Worm (Caenorhabditis elegans): ENCODE data around the gene K07F5.7.

DNA sequence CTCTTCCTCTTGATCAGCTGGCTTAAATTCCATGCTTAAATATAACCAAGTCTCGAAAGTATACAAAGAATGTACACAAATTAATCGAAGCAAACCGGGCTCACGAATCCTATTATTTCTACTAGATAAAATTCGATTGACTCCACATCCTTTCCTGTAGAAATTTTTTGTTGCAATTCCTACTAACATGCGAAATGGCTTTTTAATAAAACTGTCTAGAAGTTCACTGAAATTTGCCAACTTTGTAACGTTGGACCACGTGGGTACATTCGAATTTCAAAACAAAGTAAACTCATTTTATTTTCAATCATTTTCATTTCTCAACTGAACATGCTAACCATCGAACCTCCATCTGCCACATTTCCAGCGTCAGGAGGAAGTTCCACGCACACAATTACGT lies 47.1 kb upstream of the K07F5.7 start, which contains the start of gene ssp-32:
- TF ChIP-seq hlh-15 (tag; optimal IDR thresholded peaks at IDR 0.05) (no peak), dmd-4 (tag; optimal IDR thresholded peaks at IDR 0.05; ENCODE audit: borderline replicate concordance) (no peak), elt-2 (tag; optimal IDR thresholded peaks at IDR 0.05) (no peak), ama-1 (optimal IDR thresholded peaks at IDR 0.05) (no peak), nhr-11 (tag; optimal IDR thresholded peaks at IDR 0.05) (no peak), pqm-1 (tag; optimal IDR thresholded peaks at IDR 0.05) (no peak), hlh-13 (GFP tag; optimal IDR thresholded peaks at IDR 0.05) (no peak), syd-9 (tag; optimal IDR thresholded peaks at IDR 0.05) (no peak), unc-3 (GFP tag; conservative IDR thresholded peaks at IDR 0.05) (no peak), unc-3 (tag; optimal IDR thresholded peaks at IDR 0.05) (no peak)

Measured in whole organism, late embryonic.